Worm (Caenorhabditis elegans): ENCODE measurements around the gene chil-18.

ce11 chrII:9418065-9418567 is 29.9 kb upstream of the chil-18 start, which contains the start of the genes M176.4 and M176.16:
- TF ChIP-seq ama-1 (optimal IDR thresholded peaks at IDR 0.05) (no peak), fos-1 (tag; optimal IDR thresholded peaks at IDR 0.05) (no peak), elt-2 (tag; optimal IDR thresholded peaks at IDR 0.05) (no peak), egl-27 (tag; optimal IDR thresholded peaks at IDR 0.05) (no peak), elt-3 (tag; optimal IDR thresholded peaks at IDR 0.05) (no peak)
